Fruit fly (Drosophila melanogaster) whole organism, embryonic: Measurements from ENCODE around the gene CG43221.
A peak's percentile ranks its signal among the peaks of the same experiment; 100 is the strongest.

Source experiments
- Awh ChIP-seq: fragments of 200-800 bp; sonication (Bioruptor generic); IDR thresholded peaks from 2 replicates; pipeline ENCODE4, ENCODE4 v1.3.6; 2022; ENCODE audit warnings: missing biosample characterization, missing genetic modification characterization
- C15 ChIP-seq: fragments of 200-800 bp; sonication (Bioruptor generic); IDR thresholded peaks from 3 replicates; pipeline ENCODE4 v1.3.6; 2022; ENCODE audit warnings: missing biosample characterization, missing genetic modification characterization
- CG10543 ChIP-seq: fragments of 200-800 bp; sonication (Bioruptor generic); optimal IDR thresholded peaks from 3 replicates; lab custom pipeline; 2017; ENCODE audit warnings: missing biosample characterization, mild to moderate bottlenecking, missing genetic modification characterization, moderate library complexity
- CG11504 ChIP-seq: fragments of 200-800 bp; sonication (Bioruptor generic); optimal IDR thresholded peaks from 3 replicates; lab custom pipeline; 2019; ENCODE audit warnings: missing biosample characterization, mild to moderate bottlenecking, missing genetic modification characterization, moderate library complexity
- CG12071 ChIP-seq: fragments of 200-800 bp; sonication (Bioruptor generic); optimal IDR thresholded peaks from 3 replicates; lab custom pipeline; 2018; ENCODE audit warnings: missing biosample characterization, mild to moderate bottlenecking, missing genetic modification characterization
- CG15696 ChIP-seq: fragments of 200-800 bp; sonication (Bioruptor generic); optimal IDR thresholded peaks from 2 replicates; lab custom pipeline; 2019; ENCODE audit warnings: missing biosample characterization, mild to moderate bottlenecking, missing genetic modification characterization, moderate library complexity
- CG16863 ChIP-seq: fragments of 200-800 bp; sonication (Bioruptor generic); optimal IDR thresholded peaks from 3 replicates; lab custom pipeline; 2016; ENCODE audit warnings: missing biosample characterization, missing genetic modification characterization
- CG17612 ChIP-seq: fragments of 200-800 bp; sonication (Bioruptor generic); IDR thresholded peaks from 2 replicates; pipeline ENCODE4 v1.3.6; 2022; ENCODE audit warnings: missing biosample characterization, missing genetic modification characterization
- CG17829 ChIP-seq: fragments of 200-800 bp; optimal IDR thresholded peaks from 2 replicates; lab custom pipeline; 2019; ENCODE audit warnings: missing biosample characterization, mild to moderate bottlenecking, missing genetic modification characterization, moderate library complexity
- CG18619 ChIP-seq: fragments of 200-800 bp; sonication (Bioruptor generic); optimal IDR thresholded peaks from 3 replicates; lab custom pipeline; 2017; ENCODE audit warnings: missing biosample characterization, mild to moderate bottlenecking, missing genetic modification characterization
- CG2202 ChIP-seq: fragments of 200-800 bp; sonication (Bioruptor generic); optimal IDR thresholded peaks from 2 replicates; lab custom pipeline; 2018; ENCODE audit warnings: missing biosample characterization, mild to moderate bottlenecking, missing genetic modification characterization
- CG31441 ChIP-seq: fragments of 200-800 bp; sonication (Bioruptor generic); IDR thresholded peaks from 2 replicates; pipeline ENCODE4 v1.3.6; 2022; ENCODE audit warnings: missing biosample characterization, missing genetic modification characterization
- CG7372 ChIP-seq: fragments of 200-800 bp; sonication (Bioruptor generic); IDR thresholded peaks from 2 replicates; pipeline ENCODE4 v1.3.6; 2022; ENCODE audit warnings: missing biosample characterization, missing genetic modification characterization
- CG9727 ChIP-seq: fragments of 200-800 bp; sonication (Bioruptor generic); optimal IDR thresholded peaks from 3 replicates; lab custom pipeline; 2017; ENCODE audit warnings: missing biosample characterization, mild to moderate bottlenecking, missing genetic modification characterization
- CG9797 ChIP-seq: fragments of 200-800 bp; sonication (Bioruptor generic); optimal IDR thresholded peaks from 3 replicates; lab custom pipeline; 2018; ENCODE audit warnings: missing biosample characterization, mild to moderate bottlenecking, missing genetic modification characterization
- CkIIα-i1 ChIP-seq: fragments of 200-800 bp; sonication (Bioruptor generic); IDR thresholded peaks from 2 replicates; pipeline ENCODE4 v1.3.6; 2022; ENCODE audit warnings: missing biosample characterization, missing genetic modification characterization
- Dek ChIP-seq: fragments of 200-800 bp; sonication (Bioruptor generic); optimal IDR thresholded peaks from 3 replicates; lab custom pipeline; 2019; ENCODE audit warnings: missing biosample characterization, mild to moderate bottlenecking, missing genetic modification characterization, moderate library complexity
- Ets97D ChIP-seq: fragments of 200-800 bp; sonication (Bioruptor generic); optimal IDR thresholded peaks from 3 replicates; lab custom pipeline; 2016; ENCODE audit warnings: missing biosample characterization, missing genetic modification characterization
- Fer1 ChIP-seq: fragments of 200-800 bp; sonication (Bioruptor generic); optimal IDR thresholded peaks from 2 replicates; lab custom pipeline; 2017; ENCODE audit warnings: missing biosample characterization, mild to moderate bottlenecking, missing genetic modification characterization
- Fer3 ChIP-seq: fragments of 200-800 bp; sonication (Bioruptor generic); optimal IDR thresholded peaks from 2 replicates; lab custom pipeline; 2018; ENCODE audit warnings: missing biosample characterization, mild to moderate bottlenecking, missing genetic modification characterization, moderate library complexity
- HHEX ChIP-seq: fragments of 200-800 bp; sonication (Bioruptor generic); optimal IDR thresholded peaks from 3 replicates; lab custom pipeline; 2017; ENCODE audit warnings: missing biosample characterization, mild to moderate bottlenecking, missing genetic modification characterization, missing genetic modification reagents
- Hey ChIP-seq: fragments of 200-800 bp; sonication (Bioruptor generic); optimal IDR thresholded peaks from 3 replicates; lab custom pipeline; 2018; ENCODE audit warnings: missing biosample characterization, mild to moderate bottlenecking, missing genetic modification characterization
- HmgD ChIP-seq: fragments of 200-800 bp; sonication (Bioruptor generic); optimal IDR thresholded peaks from 3 replicates; lab custom pipeline; 2016; ENCODE audit warnings: missing biosample characterization, missing genetic modification characterization
- HmgZ ChIP-seq: fragments of 200-800 bp; sonication (Bioruptor generic); optimal IDR thresholded peaks from 2 replicates; lab custom pipeline; 2018; ENCODE audit warnings: missing biosample characterization, mild to moderate bottlenecking, missing genetic modification characterization
- Hmr ChIP-seq: fragments of 200-800 bp; sonication (Bioruptor generic); optimal IDR thresholded peaks from 3 replicates; lab custom pipeline; 2017; ENCODE audit warnings: mild to moderate bottlenecking, missing biosample characterization, missing genetic modification reagents, missing genetic modification characterization
- MBD-R2 ChIP-seq: fragments of 200-800 bp; sonication (Bioruptor generic); IDR thresholded peaks from 2 replicates; pipeline ENCODE4 v1.3.6; 2022; ENCODE audit warnings: missing biosample characterization, missing genetic modification characterization
- MTF-1 ChIP-seq: fragments of 200-800 bp; sonication (Bioruptor generic); optimal IDR thresholded peaks from 2 replicates; lab custom pipeline; 2018; ENCODE audit warnings: missing biosample characterization, mild to moderate bottlenecking, missing genetic modification characterization, borderline replicate concordance
- Mad ChIP-seq: fragments of 200-800 bp; sonication (Bioruptor generic); optimal IDR thresholded peaks from 2 replicates; lab custom pipeline; 2016; ENCODE audit warnings: missing biosample characterization, missing genetic modification characterization
- Max ChIP-seq: fragments of 200-800 bp; sonication (Bioruptor generic); optimal IDR thresholded peaks from 2 replicates; lab custom pipeline; 2016; ENCODE audit warnings: missing biosample characterization, mild to moderate bottlenecking, missing genetic modification characterization
- PHDP ChIP-seq: fragments of 200-800 bp; sonication (Bioruptor generic); optimal IDR thresholded peaks from 3 replicates; lab custom pipeline; 2018; ENCODE audit warnings: missing biosample characterization, mild to moderate bottlenecking, missing genetic modification characterization, moderate library complexity
- Scr ChIP-seq: fragments of 200-800 bp; sonication (Bioruptor generic); IDR thresholded peaks from 2 replicates; pipeline ENCODE4 v1.3.6; 2022; ENCODE audit warnings: missing biosample characterization, missing genetic modification characterization; ENCODE audit not compliant: partially characterized antibody
- Stat92E ChIP-seq, 3 experiments: fragments of >200 bp in 2 of 3; fragments of 200-800 bp in 1 of 3; sonication (Bioruptor generic) in 1 of 3; optimal IDR thresholded peaks; 2 replicates each; lab custom pipeline; 2017 to 2019; ENCODE audit warnings: missing biosample characterization in 3 of 3, missing genetic modification characterization in 3 of 3, mild to moderate bottlenecking in 1 of 3, moderate library complexity in 1 of 3
- Xbp1 ChIP-seq: fragments of 200-800 bp; sonication (Bioruptor generic); optimal IDR thresholded peaks from 3 replicates; lab custom pipeline; 2016; ENCODE audit warnings: missing biosample characterization, mild to moderate bottlenecking, missing genetic modification characterization
- Xrp1 ChIP-seq: fragments of 200-800 bp; sonication (Bioruptor generic); IDR thresholded peaks from 2 replicates; pipeline ENCODE4 v1.3.6; 2022; ENCODE audit warnings: missing biosample characterization, missing genetic modification characterization
- ab ChIP-seq: fragments of 200-800 bp; sonication (Bioruptor generic); optimal IDR thresholded peaks from 2 replicates; lab custom pipeline; 2016; ENCODE audit warnings: missing biosample characterization, missing genetic modification characterization
- az2 ChIP-seq: fragments of 200-800 bp; sonication (Bioruptor generic); optimal IDR thresholded peaks from 3 replicates; lab custom pipeline; 2016; ENCODE audit warnings: missing biosample characterization, missing genetic modification characterization
- btn ChIP-seq: fragments of 200-800 bp; sonication (Bioruptor generic); optimal IDR thresholded peaks from 2 replicates; lab custom pipeline; 2016; ENCODE audit warnings: missing biosample characterization, missing genetic modification characterization
- corto ChIP-seq: fragments of 200-800 bp; sonication (Bioruptor generic); optimal IDR thresholded peaks from 2 replicates; lab custom pipeline; 2016; ENCODE audit warnings: missing biosample characterization, mild to moderate bottlenecking, missing genetic modification characterization, moderate library complexity
- dan ChIP-seq: fragments of 200-800 bp; sonication (Bioruptor generic); IDR thresholded peaks from 2 replicates; pipeline ENCODE4 v1.3.6; 2022; ENCODE audit warnings: missing biosample characterization, missing genetic modification characterization
- danr ChIP-seq: fragments of 200-800 bp; sonication (Bioruptor generic); IDR thresholded peaks from 2 replicates; pipeline ENCODE4 v1.3.6; 2022; ENCODE audit warnings: missing biosample characterization, missing genetic modification characterization
- ewg ChIP-seq: fragments of 200-800 bp; sonication (Bioruptor generic); optimal IDR thresholded peaks from 3 replicates; lab custom pipeline; 2017; ENCODE audit warnings: mild to moderate bottlenecking, missing biosample characterization, missing genetic modification reagents, missing genetic modification characterization
- grn ChIP-seq: fragments of 200-800 bp; sonication (Bioruptor generic); optimal IDR thresholded peaks from 3 replicates; lab custom pipeline; 2017; ENCODE audit warnings: missing biosample characterization, missing genetic modification characterization
- nom ChIP-seq: fragments of 200-800 bp; sonication (Bioruptor generic); optimal IDR thresholded peaks from 2 replicates; lab custom pipeline; 2017; ENCODE audit warnings: missing biosample characterization, missing genetic modification characterization, mild to moderate bottlenecking, moderate library complexity, missing genetic modification reagents
- pho ChIP-seq: fragments of 200-800 bp; sonication (Bioruptor generic); optimal IDR thresholded peaks from 2 replicates; lab custom pipeline; 2016; ENCODE audit warnings: missing biosample characterization, missing genetic modification characterization
- sna ChIP-seq: fragments of 200-800 bp; sonication (Bioruptor generic); IDR thresholded peaks from 2 replicates; pipeline ENCODE4 v1.3.6; 2022; ENCODE audit warnings: missing biosample characterization, missing genetic modification characterization; ENCODE audit not compliant: partially characterized antibody
- sug ChIP-seq: fragments of 200-800 bp; optimal IDR thresholded peaks from 2 replicates; lab custom pipeline; 2019; ENCODE audit warnings: missing biosample characterization, mild to moderate bottlenecking, missing genetic modification characterization, moderate library complexity
- unpg ChIP-seq: fragments of 200-800 bp; sonication (Bioruptor generic); optimal IDR thresholded peaks from 3 replicates; lab custom pipeline; 2018; ENCODE audit warnings: missing biosample characterization, mild to moderate bottlenecking, missing genetic modification characterization, moderate library complexity
- yki ChIP-seq: fragments of >200 bp; optimal IDR thresholded peaks from 3 replicates; lab custom pipeline; 2018

Gene CG43221

dm6 chr2L:17480943-17481580, 4.5 kb upstream of the CG43221 start, which contains the start of the genes fws and Lamtor3 (continued):
- peak; percentile 99 for TF ChIP-seq CG7372
- TF ChIP-seq danr (GFP tag; lab: Robert Waterston, UW), result peak; percentile 97
- TF ChIP-seq Ets97D, result peak; percentile 75
- peak; percentile 97 for TF ChIP-seq CG9727 (GFP tag; lab: Kevin White, UChicago)
- peak; percentile 97 for TF ChIP-seq CG18619
- peak; percentile 88 for TF ChIP-seq CG15696 (tag; lab: Kevin White, UChicago)
- peak; percentile 96 for TF ChIP-seq Mad (GFP tag; lab: Kevin White, UChicago)
- TF ChIP-seq CG2202 (tag; lab: Kevin White, UChicago), result peak; percentile 98
- peak; percentile 100 for TF ChIP-seq MBD-R2
- TF ChIP-seq CG10543 (GFP tag; lab: Kevin White, UChicago), result no peak
- peak; percentile 99 for TF ChIP-seq unpg
- peak; percentile 98 for TF ChIP-seq CG31441
- TF ChIP-seq HmgZ (tag; lab: Kevin White, UChicago), result peak; percentile 98
- peak; percentile 88 for TF ChIP-seq pho
- TF ChIP-seq Xbp1, result peak; percentile 98
- TF ChIP-seq corto, result peak; percentile 91
- TF ChIP-seq dan (GFP tag; lab: Robert Waterston, UW), result peak; percentile 97
- TF ChIP-seq CkIIα-i1 (GFP tag; lab: Robert Waterston, UW), result peak; percentile 96
- peak; percentile 62 for TF ChIP-seq Scr (GFP tag; lab: Robert Waterston, UW)
- peak; percentile 98 for TF ChIP-seq HHEX (GFP tag; lab: Kevin White, UChicago)
- peak; percentile 99 for TF ChIP-seq Xrp1
- peak; percentile 95 for TF ChIP-seq MTF-1 (GFP tag; lab: Kevin White, UChicago)
- TF ChIP-seq btn (GFP tag; lab: Kevin White, UChicago), result peak; percentile 30
- TF ChIP-seq sna (GFP tag; lab: Robert Waterston, UW), result 0 out of 2 replicates have a peak, but pooled peaks have one; percentile 40
- no peak for TF ChIP-seq yki
- peak; percentile 81 for TF ChIP-seq ab (GFP tag; lab: Kevin White, UChicago)
- TF ChIP-seq Max (GFP tag; lab: Kevin White, UChicago), result peak; percentile 92
- TF ChIP-seq ewg, result peak; percentile 97
- peak; percentile 72 for TF ChIP-seq Hey (tag; lab: Kevin White, UChicago)
- peak; percentile 99 for TF ChIP-seq Hmr
- TF ChIP-seq CG17829 (tag; lab: Kevin White, UChicago), result peak; percentile 98
- peak; percentile 80 for TF ChIP-seq CG16863 (GFP tag; lab: Kevin White, UChicago)
- TF ChIP-seq Stat92E (GFP tag; optimal IDR thresholded peaks at IDR 0.05; lab: Kevin White, UChicago), result peak in 1 of 3 experiments; percentile 49
- TF ChIP-seq C15, result peak; percentile 98
- no peak for TF ChIP-seq HmgD (GFP tag; lab: Kevin White, UChicago)
- peak; percentile 95 for TF ChIP-seq CG12071 (GFP tag; lab: Kevin White, UChicago)
- TF ChIP-seq CG9797 (GFP tag; lab: Kevin White, UChicago), result peak; percentile 63
- TF ChIP-seq CG17612, result peak; percentile 97
- peak; percentile 95 for TF ChIP-seq CG11504
- TF ChIP-seq grn (GFP tag; lab: Kevin White, UChicago), result no peak
- TF ChIP-seq sug (tag; lab: Kevin White, UChicago), result peak; percentile 84
- TF ChIP-seq Fer1, result peak; percentile 96
- TF ChIP-seq Dek (tag; lab: Kevin White, UChicago), result peak; percentile 98
- peak; percentile 99 for TF ChIP-seq PHDP
- peak; percentile 98 for TF ChIP-seq az2 (GFP tag; lab: Kevin White, UChicago)
- peak; percentile 99 for TF ChIP-seq Fer3 (tag; lab: Kevin White, UChicago)
- peak; percentile 81 for TF ChIP-seq nom
- TF ChIP-seq Awh (GFP tag; lab: Robert Waterston, UW), result peak; percentile 99
